Worm (Caenorhabditis elegans) whole organism, late embryonic: ENCODE data around the gene lys-10.
"Not testable (repeated sequence)": the region's sequence is repeated elsewhere in the genome, so short reads cannot be mapped to it uniquely, and the experiment has no call there.

ENCODE experiments used
- F13H6.1 ChIP-seq: sonication (generic microtip); optimal IDR thresholded peaks from 2 replicates; lab custom pipeline; 2016; ENCODE audit warnings: missing genetic modification characterization, missing compliant biosample characterization
- ama-1 ChIP-seq: fragments of 150-350 bp; optimal IDR thresholded peaks from 2 replicates; lab custom pipeline; 2014
- ceh-22 ChIP-seq: sonication (generic microtip); optimal IDR thresholded peaks from 2 replicates; lab custom pipeline; 2017; ENCODE audit warnings: missing biosample characterization, missing genetic modification characterization
- ceh-24 ChIP-seq: sonication (generic microtip); optimal IDR thresholded peaks from 2 replicates; lab custom pipeline; 2016; ENCODE audit warnings: mild to moderate bottlenecking, missing genetic modification characterization, missing compliant biosample characterization
- ceh-30 ChIP-seq: fragments of 150-350 bp; optimal IDR thresholded peaks from 2 replicates; lab custom pipeline; 2014; ENCODE audit warnings: missing biosample characterization, missing genetic modification characterization
- ceh-34 ChIP-seq: sonication (generic microtip); optimal IDR thresholded peaks from 2 replicates; lab custom pipeline; 2016; ENCODE audit warnings: mild to moderate bottlenecking, missing genetic modification characterization, missing compliant biosample characterization
- ceh-45 ChIP-seq: fragments of 200-800 bp; sonication (Bioruptor generic); IDR thresholded peaks from 2 replicates; pipeline ENCODE4 v1.3.6; 2022; ENCODE audit warnings: missing genetic modification reagents, missing genetic modification characterization, missing compliant biosample characterization
- ceh-48 ChIP-seq: sonication (generic microtip); optimal IDR thresholded peaks from 2 replicates; lab custom pipeline; 2016; ENCODE audit warnings: missing genetic modification characterization, inconsistent platforms, missing compliant biosample characterization
- ceh-6 ChIP-seq: fragments of 200-800 bp; sonication (Bioruptor generic); optimal IDR thresholded peaks from 2 replicates; lab custom pipeline; 2018; ENCODE audit warnings: mild to moderate bottlenecking, missing genetic modification characterization, missing compliant biosample characterization
- ceh-9 ChIP-seq: sonication (generic microtip); optimal IDR thresholded peaks from 2 replicates; lab custom pipeline; 2016; ENCODE audit warnings: mild to moderate bottlenecking, missing genetic modification characterization, inconsistent platforms, missing compliant biosample characterization
- che-1 ChIP-seq: sonication (generic microtip); optimal IDR thresholded peaks from 2 replicates; lab custom pipeline; 2016; ENCODE audit warnings: mild to moderate bottlenecking, missing genetic modification characterization, missing compliant biosample characterization
- dve-1 ChIP-seq: sonication (generic microtip); optimal IDR thresholded peaks from 2 replicates; lab custom pipeline; 2017; ENCODE audit warnings: antibody characterized with exemption, mild to moderate bottlenecking, missing genetic modification characterization, missing compliant biosample characterization
- ets-4 ChIP-seq: sonication (generic microtip); optimal IDR thresholded peaks from 2 replicates; lab custom pipeline; 2016; ENCODE audit warnings: missing genetic modification characterization, missing compliant biosample characterization
- eyg-1 ChIP-seq: sonication (generic microtip); optimal IDR thresholded peaks from 2 replicates; lab custom pipeline; 2016; ENCODE audit warnings: missing genotype, missing genetic modification characterization, missing compliant biosample characterization
- fax-1 ChIP-seq: sonication (generic microtip); optimal IDR thresholded peaks from 2 replicates; lab custom pipeline; 2016; ENCODE audit warnings: missing genotype, missing genetic modification characterization, missing compliant biosample characterization
- fkh-6 ChIP-seq: sonication (generic microtip); optimal IDR thresholded peaks from 2 replicates; lab custom pipeline; 2016; ENCODE audit warnings: missing genetic modification characterization, missing compliant biosample characterization
- hlh-30 ChIP-seq: sonication (generic microtip); optimal IDR thresholded peaks from 2 replicates; lab custom pipeline; 2017; ENCODE audit warnings: antibody characterized with exemption, missing genetic modification characterization, missing compliant biosample characterization; ENCODE audit not compliant: insufficient read depth
- hlh-8 ChIP-seq: sonication (generic microtip); optimal IDR thresholded peaks from 2 replicates; lab custom pipeline; 2016; ENCODE audit warnings: missing genotype, missing genetic modification characterization, missing compliant biosample characterization
- lin-11 ChIP-seq: fragments of 200-800 bp; sonication (Bioruptor generic); optimal IDR thresholded peaks from 2 replicates; lab custom pipeline; 2018; ENCODE audit warnings: mild to moderate bottlenecking, missing genetic modification characterization, missing compliant biosample characterization
- nhr-11 ChIP-seq: fragments of 150-350 bp; optimal IDR thresholded peaks from 2 replicates; lab custom pipeline; 2014; ENCODE audit warnings: missing biosample characterization, missing genetic modification characterization
- nhr-232 ChIP-seq: sonication (generic microtip); optimal IDR thresholded peaks from 2 replicates; lab custom pipeline; 2016; ENCODE audit warnings: missing genetic modification characterization, missing compliant biosample characterization
- npax-4 ChIP-seq: sonication (generic microtip); optimal IDR thresholded peaks from 2 replicates; lab custom pipeline; 2016; ENCODE audit warnings: missing genetic modification characterization, missing compliant biosample characterization
- odd-2 ChIP-seq: sonication (generic microtip); optimal IDR thresholded peaks from 2 replicates; lab custom pipeline; 2017; ENCODE audit warnings: antibody characterized with exemption, mild to moderate bottlenecking, missing genetic modification characterization, missing compliant biosample characterization
- pag-3 ChIP-seq: sonication (generic microtip); optimal IDR thresholded peaks from 2 replicates; lab custom pipeline; 2016; ENCODE audit warnings: missing compliant biosample characterization, missing genetic modification characterization, borderline replicate concordance
- pha-2 ChIP-seq: sonication (generic microtip); optimal IDR thresholded peaks from 2 replicates; lab custom pipeline; 2017; ENCODE audit warnings: mild to moderate bottlenecking, missing genetic modification characterization, missing compliant biosample characterization
- pqm-1 ChIP-seq: sonication (generic microtip); optimal IDR thresholded peaks from 2 replicates; lab custom pipeline; 2016; ENCODE audit warnings: missing genetic modification characterization, missing compliant biosample characterization
- pros-1 ChIP-seq: fragments of 150-350 bp; optimal IDR thresholded peaks from 2 replicates; lab custom pipeline; 2014; ENCODE audit warnings: missing biosample characterization, missing genetic modification reagents, missing genetic modification characterization
- ref-2 ChIP-seq: sonication (generic microtip); optimal IDR thresholded peaks from 2 replicates; lab custom pipeline; 2016; ENCODE audit warnings: missing genetic modification characterization, missing compliant biosample characterization
- sdc-2 ChIP-seq: sonication (generic microtip); optimal IDR thresholded peaks from 2 replicates; lab custom pipeline; 2016; ENCODE audit warnings: missing genotype, missing genetic modification characterization, missing compliant biosample characterization
- sox-2 ChIP-seq: fragments of 200-800 bp; sonication (Bioruptor generic); IDR thresholded peaks from 2 replicates; pipeline ENCODE4 v1.3.6; 2022; ENCODE audit warnings: missing genetic modification reagents, missing genetic modification characterization, missing compliant biosample characterization
- syd-9 ChIP-seq: sonication (generic microtip); optimal IDR thresholded peaks from 2 replicates; lab custom pipeline; 2016; ENCODE audit warnings: mild to moderate bottlenecking, missing genetic modification characterization, moderate library complexity, missing compliant biosample characterization
- tbx-2 ChIP-seq: sonication (generic microtip); optimal IDR thresholded peaks from 2 replicates; lab custom pipeline; 2016; ENCODE audit warnings: missing genetic modification characterization, missing compliant biosample characterization
- tbx-7 ChIP-seq: sonication (generic microtip); optimal IDR thresholded peaks from 2 replicates; lab custom pipeline; 2016; ENCODE audit warnings: missing genotype, missing genetic modification characterization, missing compliant biosample characterization

Gene lys-10

DNA sequence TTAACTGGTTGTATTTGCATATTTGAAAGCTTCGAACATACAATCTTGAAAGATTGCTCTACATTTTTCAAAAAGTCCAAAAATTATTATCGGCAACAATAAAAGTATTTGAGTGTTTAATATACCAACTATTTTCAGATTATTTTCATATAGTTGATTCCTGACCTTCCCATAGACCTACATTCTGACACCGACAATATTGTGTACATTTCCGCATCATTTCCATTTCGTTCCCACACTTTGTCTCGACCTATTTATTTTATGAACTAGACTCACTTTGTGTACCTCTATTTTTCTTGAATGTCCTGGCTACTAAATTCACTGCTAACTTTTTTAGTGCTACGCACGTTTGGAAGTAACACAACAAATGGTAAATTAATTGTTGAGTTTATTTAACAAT is 9.8 kb downstream of the lys-10 start, which contains the start of gene lgc-5:
TSS of gene lgc-5 (plus strand) at position 301 of the 400 bp plus-strand sequence.
- no peak for TF ChIP-seq ceh-6 (GFP tag; lab: Kevin White, UChicago)
- no peak for TF ChIP-seq eyg-1 (tag; lab: Kevin White, UChicago)
- TF ChIP-seq fkh-6 (tag; lab: Kevin White, UChicago): no peak
- TF ChIP-seq ceh-30 (tag; lab: Kevin White, UChicago): no peak
- TF ChIP-seq dve-1 (tag; lab: Kevin White, UChicago): no peak
- no peak for TF ChIP-seq tbx-2 (tag; lab: Kevin White, UChicago)
- TF ChIP-seq nhr-232 (tag; lab: Kevin White, UChicago): no peak
- TF ChIP-seq ceh-9 (tag; lab: Kevin White, UChicago): no peak
- TF ChIP-seq, all 69 proteins: peak for 0

DNA sequence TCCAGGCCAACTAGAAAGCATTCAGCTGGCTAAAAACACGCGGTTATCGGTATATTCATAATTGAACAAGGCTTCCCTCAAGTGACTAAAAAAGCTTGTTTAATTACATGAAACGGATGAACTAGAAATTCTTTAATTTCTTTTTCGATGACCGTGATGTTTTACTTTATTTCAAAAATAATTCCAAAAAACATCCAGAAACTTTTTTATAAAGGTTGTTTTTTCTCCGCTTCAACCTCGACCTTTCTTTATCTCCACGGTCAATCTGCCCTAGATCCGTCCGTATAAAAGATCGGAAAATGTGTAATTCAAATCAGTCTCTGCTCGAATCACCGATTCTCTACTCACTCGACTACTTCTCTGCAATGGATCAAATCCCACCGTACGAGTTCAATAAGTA is 12.9 kb downstream of the lys-10 start, which contains the start of gene F17E9.5:
TSS of gene F17E9.5 (plus strand) at position 301 of the 400 bp plus-strand sequence.
- TF ChIP-seq pha-2 (no peak), ama-1 (lab: Kevin White, UChicago) (no peak), nhr-11 (no peak), hlh-30 (no peak)

DNA sequence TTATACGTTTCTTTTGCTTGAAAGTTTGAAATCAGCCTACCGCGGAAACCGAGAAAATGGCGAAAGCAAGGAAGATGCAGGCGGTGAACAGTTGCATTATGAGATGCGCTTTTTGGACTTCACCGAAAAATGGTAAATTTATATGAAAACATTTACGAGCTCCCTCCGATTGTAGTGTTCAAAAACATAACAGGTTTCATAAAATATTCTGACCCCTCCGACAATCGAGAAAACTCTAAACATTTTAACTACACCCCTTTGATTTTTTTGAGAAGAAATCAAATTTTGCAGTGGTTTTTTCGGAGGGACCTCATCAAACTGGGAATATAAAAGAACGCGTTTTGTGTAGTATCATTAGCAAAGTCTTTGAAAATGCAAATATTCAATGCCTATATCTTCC is 14.4 kb downstream of the lys-10 start, which contains the start of the genes F17E9.18 and F17E9.15:
TSS of gene F17E9.18 (minus strand) at position 101 of the 400 bp plus-strand sequence.
TSS of gene F17E9.15 (plus strand) at position 368 of the 400 bp plus-strand sequence.
- TF ChIP-seq ama-1 (lab: Kevin White, UChicago) (no peak), pha-2 (no peak), npax-4 (no peak), ceh-24 (tag; lab: Kevin White, UChicago) (no peak), tbx-7 (no peak), ceh-45 (GFP tag; lab: Robert Waterston, UW) (no peak), ref-2 (tag; lab: Kevin White, UChicago) (no peak), nhr-232 (tag; lab: Kevin White, UChicago) (no peak), sdc-2 (tag; lab: Kevin White, UChicago) (no peak), fkh-6 (tag; lab: Kevin White, UChicago) (no peak), ceh-6 (GFP tag; lab: Kevin White, UChicago) (no peak), syd-9 (tag; lab: Kevin White, UChicago) (no peak), lin-11 (no peak), ceh-34 (no peak)

DNA sequence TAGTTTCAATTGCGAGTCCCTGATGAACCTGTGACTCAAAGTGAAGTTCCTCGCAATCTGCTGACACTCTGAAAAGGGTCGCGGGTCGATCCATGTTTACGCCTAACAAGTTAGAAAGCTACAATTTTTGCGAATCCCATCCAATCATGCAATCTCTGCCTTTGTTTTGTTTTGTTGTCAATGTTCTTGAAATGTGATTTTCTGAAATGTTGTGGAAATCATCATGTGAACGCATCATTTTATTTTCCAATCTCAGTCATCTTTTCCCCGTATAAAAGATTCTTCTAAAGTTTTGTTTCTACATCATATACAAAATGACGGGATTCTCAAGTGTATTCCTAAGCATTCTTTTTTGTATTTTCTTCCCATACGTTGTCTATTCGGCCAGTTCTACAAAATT is 15.4 kb downstream of the lys-10 start, which contains the start of gene F17E9.4:
TSS of gene F17E9.4 (plus strand) at position 301 of the 400 bp plus-strand sequence.
- TF ChIP-seq dve-1 (tag; lab: Kevin White, UChicago) (no peak), pqm-1 (tag; lab: Kevin White, UChicago) (no peak), nhr-11 (no peak), tbx-7 (no peak), pag-3 (no peak), che-1 (tag; lab: Kevin White, UChicago) (no peak), ref-2 (tag; lab: Kevin White, UChicago) (no peak), odd-2 (tag; lab: Kevin White, UChicago) (no peak), pha-2 (no peak)

DNA sequence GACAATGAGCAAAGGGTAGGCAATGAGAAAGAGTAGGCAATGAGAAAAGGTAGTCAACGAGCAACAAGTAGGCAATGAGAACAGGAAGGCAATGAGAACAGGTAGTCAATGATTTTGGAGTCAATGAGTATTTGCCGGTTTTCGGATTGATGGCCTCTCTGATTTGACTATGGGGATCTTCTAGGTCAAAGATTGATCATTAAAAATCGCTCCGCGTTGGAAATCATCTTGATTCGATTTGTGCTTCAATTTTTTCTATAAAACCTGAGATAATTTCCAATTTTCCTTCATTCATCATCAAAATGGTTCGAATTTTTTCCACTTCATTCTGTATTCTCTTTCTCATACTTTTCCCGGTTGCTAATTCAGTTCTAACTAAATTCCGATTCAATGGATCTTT is 19.4 kb downstream of the lys-10 start, which contains the start of gene F17E9.16:
TSS of gene F17E9.16 (plus strand) at position 301 of the 400 bp plus-strand sequence.
- not testable (repeated sequence) for TF ChIP-seq ceh-30 (tag; lab: Kevin White, UChicago); ceh-22 (tag; lab: Kevin White, UChicago); hlh-8

DNA sequence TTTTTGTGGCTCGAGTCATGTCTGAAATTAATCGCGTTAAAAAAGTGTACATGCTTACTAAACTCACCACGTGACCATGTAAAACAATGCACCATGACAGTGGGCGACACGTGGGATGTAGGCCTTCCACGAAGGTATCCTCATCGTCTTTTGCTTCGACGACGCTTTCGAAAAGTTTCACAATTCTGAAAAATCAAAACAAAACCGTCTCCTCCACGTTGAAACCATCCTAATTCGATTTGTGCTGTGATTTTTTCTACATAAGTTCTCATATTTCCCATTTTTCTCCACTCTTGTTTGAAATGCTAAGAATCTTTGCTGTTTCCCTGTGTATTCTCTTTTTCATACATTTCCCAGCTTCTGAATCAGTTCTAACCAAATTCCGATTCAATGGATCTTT is 21.9 kb downstream of the lys-10 start, which contains the start of gene F17E9.3:
TSS of gene F17E9.3 (plus strand) at position 301 of the 400 bp plus-strand sequence.
- TF ChIP-seq sox-2 (GFP tag; lab: Robert Waterston, UW) (no peak), F13H6.1 (tag; lab: Kevin White, UChicago) (no peak)

DNA sequence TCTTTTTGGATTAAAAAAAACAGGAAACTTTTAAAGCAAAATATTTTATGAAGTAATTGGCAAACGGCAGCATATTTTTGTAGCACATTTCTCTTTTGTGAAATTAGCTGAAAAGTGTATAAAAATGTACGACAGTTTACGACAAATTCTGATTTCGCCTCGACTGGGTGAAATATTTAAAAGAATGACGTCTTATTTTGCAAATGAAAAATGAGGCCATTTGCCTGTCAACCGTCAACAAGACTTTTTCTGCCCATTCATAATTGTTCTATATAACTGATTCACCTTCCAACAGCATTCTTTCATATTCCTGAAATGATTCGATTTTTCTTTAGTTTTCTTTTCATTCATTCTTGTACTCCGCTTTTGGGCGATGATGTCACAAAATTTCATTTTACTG is 23.0 kb downstream of the lys-10 start, which contains the start of the genes F17E9.2 and col-116:
TSS of gene F17E9.2 (plus strand) at position 301 of the 400 bp plus-strand sequence.
TSS of gene col-116 (plus strand) at position 315 of the 400 bp plus-strand sequence.
- no peak for TF ChIP-seq fax-1 (tag; lab: Kevin White, UChicago)
- no peak for TF ChIP-seq ets-4 (tag; lab: Kevin White, UChicago)
- TF ChIP-seq ceh-48: no peak
- TF ChIP-seq pros-1 (tag; lab: Kevin White, UChicago): no peak
- TF ChIP-seq npax-4: no peak
- no peak for TF ChIP-seq ceh-30 (tag; lab: Kevin White, UChicago)
